In genomic region chrX:15818608-15819184, dm6 we compare ENCODE assay signal across 1 fruit fly cellular context.
A peak's percentile ranks its signal among the peaks of the same experiment; 100 is the strongest.
TF ChIP-seq lines count a peak whose summit lies in the region.

No protein-coding gene starts in this region.

TF ChIP-seq in whole organism, embryonic, 481 proteins besides CTCF, POLR2A, EP300 and RAD21 (continued from another document and continues in another):
- TF ChIP-seq zen (tag; optimal IDR thresholded peaks at IDR 0.05; lab: Kevin White, UChicago) (no peak), Asciz (GFP tag; optimal IDR thresholded peaks at IDR 0.05; lab: Kevin White, UChicago) (no peak), CG9817 (tag; optimal IDR thresholded peaks at IDR 0.05; lab: Kevin White, UChicago) (no peak), MBD-R2 (GFP tag; IDR thresholded peaks at IDR 0.05; lab: Robert Waterston, UW) (no peak), nerfin-2 (GFP tag; IDR thresholded peaks at IDR 0.05; lab: Robert Waterston, UW; ENCODE audit: partially characterized antibody) (no peak), Rx (GFP tag; IDR thresholded peaks at IDR 0.05; lab: Robert Waterston, UW) (no peak), CG2712 (tag; optimal IDR thresholded peaks at IDR 0.05; lab: Kevin White, UChicago) (peak; percentile 57), sim (GFP tag; IDR thresholded peaks at IDR 0.05; lab: Robert Waterston, UW) (no peak), CG11085 (GFP tag; IDR thresholded peaks at IDR 0.05; lab: Robert Waterston, UW) (no peak), PHDP (tag; optimal IDR thresholded peaks at IDR 0.05; lab: Kevin White, UChicago) (no peak), H15 (GFP tag; IDR thresholded peaks at IDR 0.05; lab: Robert Waterston, UW) (no peak), gem (tag; optimal IDR thresholded peaks at IDR 0.05; lab: Kevin White, UChicago) (no peak), wdn (GFP tag; IDR thresholded peaks at IDR 0.05; lab: Robert Waterston, UW) (no peak), pita (GFP tag; optimal IDR thresholded peaks at IDR 0.05; lab: Kevin White, UChicago) (no peak), gsb (GFP tag; IDR thresholded peaks at IDR 0.05; lab: Robert Waterston, UW) (no peak), dysf (GFP tag; IDR thresholded peaks at IDR 0.05; lab: Robert Waterston, UW) (no peak), CG8478 (optimal IDR thresholded peaks at IDR 0.05; lab: Kevin White, UChicago) (no peak), dpn (GFP tag; optimal IDR thresholded peaks at IDR 0.05; lab: Kevin White, UChicago) (no peak), C15 (GFP tag; IDR thresholded peaks at IDR 0.05; lab: Robert Waterston, UW) (no peak), Dek (tag; optimal IDR thresholded peaks at IDR 0.05; lab: Kevin White, UChicago) (no peak), sna (GFP tag; IDR thresholded peaks at IDR 0.05; lab: Robert Waterston, UW; ENCODE audit: partially characterized antibody) (no peak), CG11398 (GFP tag; optimal IDR thresholded peaks at IDR 0.05; lab: Kevin White, UChicago) (no peak), D (optimal IDR thresholded peaks at IDR 0.05; lab: Kevin White, UChicago) (no peak), D (GFP tag; optimal IDR thresholded peaks at IDR 0.05; lab: Kevin White, UChicago) (no peak), CG11723 (GFP tag; optimal IDR thresholded peaks at IDR 0.05; lab: Kevin White, UChicago) (no peak), BtbVII (GFP tag; optimal IDR thresholded peaks at IDR 0.05; lab: Kevin White, UChicago) (no peak), her (GFP tag; optimal IDR thresholded peaks at IDR 0.05; lab: Kevin White, UChicago) (no peak), CG9215 (GFP tag; IDR thresholded peaks at IDR 0.05; lab: Robert Waterston, UW) (no peak), sd (tag; optimal IDR thresholded peaks at IDR 0.05; lab: Kevin White, UChicago) (no peak), Dbx (GFP tag; IDR thresholded peaks at IDR 0.05; lab: Robert Waterston, UW) (0 out of 3 replicates have a peak, but pooled peaks have one; percentile 19), CG11247 (GFP tag; IDR thresholded peaks at IDR 0.05; lab: Robert Waterston, UW) (no peak), crol (GFP tag; IDR thresholded peaks at IDR 0.05; lab: Robert Waterston, UW) (no peak), jigr1 (GFP tag; IDR thresholded peaks at IDR 0.05; lab: Robert Waterston, UW) (no peak), pnt (GFP tag; optimal IDR thresholded peaks at IDR 0.05; lab: Kevin White, UChicago) (peak; percentile 10), MTF-1 (GFP tag; optimal IDR thresholded peaks at IDR 0.05; lab: Kevin White, UChicago; ENCODE audit: borderline replicate concordance) (no peak), CG2889 (GFP tag; IDR thresholded peaks at IDR 0.05; lab: Robert Waterston, UW) (no peak), Xbp1 (GFP tag; optimal IDR thresholded peaks at IDR 0.05; lab: Kevin White, UChicago) (peak; percentile 43), lbe (GFP tag; optimal IDR thresholded peaks at IDR 0.05; lab: Kevin White, UChicago) (no peak), da (GFP tag; optimal IDR thresholded peaks at IDR 0.05; lab: Kevin White, UChicago) (no peak), nau (GFP tag; optimal IDR thresholded peaks at IDR 0.05; lab: Kevin White, UChicago) (no peak), tll (GFP tag; optimal IDR thresholded peaks at IDR 0.05; lab: Kevin White, UChicago) (no peak), CG18764 (GFP tag; optimal IDR thresholded peaks at IDR 0.05; lab: Kevin White, UChicago) (no peak), pb (GFP tag; optimal IDR thresholded peaks at IDR 0.05; lab: Kevin White, UChicago) (no peak), CG1603 (tag; optimal IDR thresholded peaks at IDR 0.05; lab: Kevin White, UChicago) (no peak), CG12299 (tag; optimal IDR thresholded peaks at IDR 0.05; lab: Kevin White, UChicago) (no peak), Ssrp (tag; optimal IDR thresholded peaks at IDR 0.05; lab: Kevin White, UChicago) (peak; percentile 1), CG6813 (GFP tag; optimal IDR thresholded peaks at IDR 0.05; lab: Kevin White, UChicago) (no peak), CG1602 (GFP tag; optimal IDR thresholded peaks at IDR 0.05; lab: Kevin White, UChicago) (no peak), dm (GFP tag; optimal IDR thresholded peaks at IDR 0.05; lab: Kevin White, UChicago) (no peak), CG4360 (GFP tag; IDR thresholded peaks at IDR 0.05; lab: Robert Waterston, UW) (no peak), Meics (GFP tag; optimal IDR thresholded peaks at IDR 0.05; lab: Kevin White, UChicago) (no peak), HLH3B (GFP tag; IDR thresholded peaks at IDR 0.05; lab: Robert Waterston, UW) (no peak), tap (tag; optimal IDR thresholded peaks at IDR 0.05; lab: Kevin White, UChicago) (no peak), knrl (GFP tag; IDR thresholded peaks at IDR 0.05; lab: Robert Waterston, UW; ENCODE audit: partially characterized antibody) (no peak), CG18011 (GFP tag; optimal IDR thresholded peaks at IDR 0.05; lab: Kevin White, UChicago) (no peak), CG3838 (GFP tag; optimal IDR thresholded peaks at IDR 0.05; lab: Kevin White, UChicago) (no peak), B-H2 (GFP tag; optimal IDR thresholded peaks at IDR 0.05; lab: Kevin White, UChicago) (no peak), Chrac-16 (GFP tag; optimal IDR thresholded peaks at IDR 0.05; lab: Kevin White, UChicago) (peak; percentile 26), aop (GFP tag; IDR thresholded peaks at IDR 0.05; lab: Robert Waterston, UW) (no peak), CG17568 (GFP tag; optimal IDR thresholded peaks at IDR 0.05; lab: Kevin White, UChicago) (no peak), ac (GFP tag; optimal IDR thresholded peaks at IDR 0.05; lab: Kevin White, UChicago) (no peak), gsb-n (tag; optimal IDR thresholded peaks at IDR 0.05; lab: Kevin White, UChicago) (no peak), CG6272 (GFP tag; IDR thresholded peaks at IDR 0.05; lab: Robert Waterston, UW) (no peak), Bdp1 (GFP tag; optimal IDR thresholded peaks at IDR 0.05; lab: Kevin White, UChicago) (no peak), run (tag; optimal IDR thresholded peaks at IDR 0.05; lab: Kevin White, UChicago) (no peak), Ravus (GFP tag; IDR thresholded peaks at IDR 0.05; lab: Robert Waterston, UW) (no peak), Sry-δ (GFP tag; optimal IDR thresholded peaks at IDR 0.05; lab: Kevin White, UChicago) (no peak), salm (tag; optimal IDR thresholded peaks at IDR 0.05; lab: Kevin White, UChicago) (no peak), CG10654 (GFP tag; optimal IDR thresholded peaks at IDR 0.05; lab: Kevin White, UChicago) (no peak), tna (GFP tag; IDR thresholded peaks at IDR 0.05; lab: Robert Waterston, UW; ENCODE audit: partially characterized antibody) (no peak), CG6689 (GFP tag; IDR thresholded peaks at IDR 0.05; lab: Robert Waterston, UW) (no peak), CG4854 (GFP tag; optimal IDR thresholded peaks at IDR 0.05; lab: Kevin White, UChicago) (no peak), danr (GFP tag; IDR thresholded peaks at IDR 0.05; lab: Robert Waterston, UW) (no peak), kni (GFP tag; optimal IDR thresholded peaks at IDR 0.05; lab: Kevin White, UChicago) (no peak), CG7786 (GFP tag; optimal IDR thresholded peaks at IDR 0.05; lab: Kevin White, UChicago) (peak; percentile 11), ATbp (GFP tag; optimal IDR thresholded peaks at IDR 0.05; lab: Kevin White, UChicago) (no peak), sob (GFP tag; IDR thresholded peaks at IDR 0.05; lab: Robert Waterston, UW) (no peak), Xrp1 (GFP tag; IDR thresholded peaks at IDR 0.05; lab: Robert Waterston, UW) (peak; percentile 52), Awh (GFP tag; IDR thresholded peaks at IDR 0.05; lab: Robert Waterston, UW) (no peak), toy (GFP tag; IDR thresholded peaks at IDR 0.05; lab: Robert Waterston, UW) (no peak), CG4282 (GFP tag; optimal IDR thresholded peaks at IDR 0.05; lab: Kevin White, UChicago) (no peak), CG7372 (GFP tag; IDR thresholded peaks at IDR 0.05; lab: Robert Waterston, UW) (no peak), CG14860 (GFP tag; IDR thresholded peaks at IDR 0.05; lab: Robert Waterston, UW; ENCODE audit: partially characterized antibody) (no peak), CG16779 (GFP tag; IDR thresholded peaks at IDR 0.05; lab: Robert Waterston, UW) (no peak), Optix (GFP tag; IDR thresholded peaks at IDR 0.05; lab: Robert Waterston, UW) (no peak), p53 (GFP tag; optimal IDR thresholded peaks at IDR 0.05; lab: Kevin White, UChicago) (no peak), trh (GFP tag; optimal IDR thresholded peaks at IDR 0.05; lab: Kevin White, UChicago) (no peak), Hr39 (optimal IDR thresholded peaks at IDR 0.05; lab: Kevin White, UChicago) (no peak), Eip74EF (GFP tag; optimal IDR thresholded peaks at IDR 0.05; lab: Kevin White, UChicago) (no peak), Neu2 (GFP tag; optimal IDR thresholded peaks at IDR 0.05; lab: Kevin White, UChicago; ENCODE audit: borderline replicate concordance) (no peak), CG15514 (GFP tag; optimal IDR thresholded peaks at IDR 0.05; lab: Kevin White, UChicago) (no peak), hb (GFP tag; IDR thresholded peaks at IDR 0.05; lab: Robert Waterston, UW; ENCODE audit: partially characterized antibody) (no peak), CG13775 (GFP tag; optimal IDR thresholded peaks at IDR 0.05; lab: Kevin White, UChicago) (no peak), unc-4 (GFP tag; IDR thresholded peaks at IDR 0.05; lab: Robert Waterston, UW; ENCODE audit: partially characterized antibody) (no peak), CG9876 (GFP tag; optimal IDR thresholded peaks at IDR 0.05; lab: Kevin White, UChicago) (no peak), CG6683 (GFP tag; optimal IDR thresholded peaks at IDR 0.05; lab: Kevin White, UChicago) (no peak), CG30020 (tag; optimal IDR thresholded peaks at IDR 0.05; lab: Kevin White, UChicago) (no peak), lmd (GFP tag; IDR thresholded peaks at IDR 0.05; lab: Robert Waterston, UW) (no peak), chif (GFP tag; optimal IDR thresholded peaks at IDR 0.05; lab: Kevin White, UChicago) (peak in 1 of 2 experiments; percentile 22), mirr (GFP tag; optimal IDR thresholded peaks at IDR 0.05; lab: Kevin White, UChicago) (no peak), slou (GFP tag; optimal IDR thresholded peaks at IDR 0.05; lab: Kevin White, UChicago) (no peak), lilli (GFP tag; optimal IDR thresholded peaks at IDR 0.05; lab: Kevin White, UChicago) (peak; percentile 32), CG42726 (GFP tag; IDR thresholded peaks at IDR 0.05; lab: Robert Waterston, UW; ENCODE audit: partially characterized antibody) (no peak), wek (GFP tag; optimal IDR thresholded peaks at IDR 0.05; lab: Kevin White, UChicago) (no peak), Rfx (GFP tag; IDR thresholded peaks at IDR 0.05; lab: Robert Waterston, UW) (peak; percentile 40; the same call in 1 of the 2 replicates), chn (GFP tag; optimal IDR thresholded peaks at IDR 0.05; lab: Kevin White, UChicago) (peak; percentile 25), cas (GFP tag; IDR thresholded peaks at IDR 0.05; lab: Robert Waterston, UW) (no peak), al (GFP tag; IDR thresholded peaks at IDR 0.05; lab: Robert Waterston, UW) (no peak), lola (GFP tag; optimal IDR thresholded peaks at IDR 0.05; lab: Kevin White, UChicago) (peak in 1 of 3 experiments; percentile 43), CG3065 (GFP tag; optimal IDR thresholded peaks at IDR 0.05; lab: Kevin White, UChicago) (no peak), bab2 (GFP tag; optimal IDR thresholded peaks at IDR 0.05; lab: Kevin White, UChicago) (no peak), CG4730 (GFP tag; IDR thresholded peaks at IDR 0.05; lab: Robert Waterston, UW) (no peak), sr (GFP tag; IDR thresholded peaks at IDR 0.05; lab: Robert Waterston, UW) (no peak), bowl (GFP tag; IDR thresholded peaks at IDR 0.05; lab: Robert Waterston, UW) (no peak), CG32767 (GFP tag; IDR thresholded peaks at IDR 0.05; lab: Robert Waterston, UW) (no peak), Antp (GFP tag; optimal IDR thresholded peaks at IDR 0.05; lab: Kevin White, UChicago) (no peak), yki (optimal IDR thresholded peaks at IDR 0.05; lab: Kevin White, UChicago) (no peak), CG17829 (tag; optimal IDR thresholded peaks at IDR 0.05; lab: Kevin White, UChicago) (peak; percentile 8), CG6765 (GFP tag; optimal IDR thresholded peaks at IDR 0.05; lab: Kevin White, UChicago) (no peak), stc (GFP tag; IDR thresholded peaks at IDR 0.05; lab: Robert Waterston, UW) (peak; percentile 53; the same call in 1 of the 2 replicates), org-1 (GFP tag; optimal IDR thresholded peaks at IDR 0.05; lab: Kevin White, UChicago) (no peak), Mes4 (GFP tag; optimal IDR thresholded peaks at IDR 0.05; lab: Kevin White, UChicago) (no peak), nmo (GFP tag; optimal IDR thresholded peaks at IDR 0.05; lab: Kevin White, UChicago) (peak; percentile 46), CG32532 (GFP tag; IDR thresholded peaks at IDR 0.05; lab: Robert Waterston, UW) (peak; percentile 33; the same call in 1 of the 2 replicates), Deaf1 (tag; optimal IDR thresholded peaks at IDR 0.05; lab: Kevin White, UChicago) (no peak), caup (GFP tag; optimal IDR thresholded peaks at IDR 0.05; lab: Kevin White, UChicago; ENCODE audit: severe bottlenecking) (no peak), Atf6 (GFP tag; IDR thresholded peaks at IDR 0.05; lab: Robert Waterston, UW) (no peak), Bgb (GFP tag; IDR thresholded peaks at IDR 0.05; lab: Robert Waterston, UW; ENCODE audit: partially characterized antibody) (no peak), oc (tag; optimal IDR thresholded peaks at IDR 0.05; lab: Kevin White, UChicago) (no peak), fd96Cb (tag; optimal IDR thresholded peaks at IDR 0.05; lab: Kevin White, UChicago) (no peak), E2f2 (GFP tag; IDR thresholded peaks at IDR 0.05; lab: Robert Waterston, UW) (no peak), CG31365 (tag; optimal IDR thresholded peaks at IDR 0.05; lab: Kevin White, UChicago) (no peak), ab (GFP tag; optimal IDR thresholded peaks at IDR 0.05; lab: Kevin White, UChicago) (no peak), lov (optimal IDR thresholded peaks at IDR 0.05; lab: Kevin White, UChicago) (no peak), lov (GFP tag; IDR thresholded peaks at IDR 0.05; lab: Robert Waterston, UW) (0 out of 3 replicates have a peak, but pooled peaks have one; percentile 37), dati (GFP tag; IDR thresholded peaks at IDR 0.05; lab: Robert Waterston, UW) (no peak), CG10209 (GFP tag; optimal IDR thresholded peaks at IDR 0.05; lab: Kevin White, UChicago) (no peak), ara (GFP tag; IDR thresholded peaks at IDR 0.05; lab: Robert Waterston, UW) (no peak), Doc2 (GFP tag; IDR thresholded peaks at IDR 0.05; lab: Robert Waterston, UW) (no peak), CkIIα-i1 (GFP tag; IDR thresholded peaks at IDR 0.05; lab: Robert Waterston, UW) (no peak)
